Fruit fly (Drosophila melanogaster) whole organism, embryonic: ENCODE measurements around the gene CG14695.

Experiments used
- Antp ChIP-seq: fragments of 200-800 bp; sonication (Bioruptor generic); optimal IDR thresholded peaks from 3 replicates; lab custom pipeline; 2016; ENCODE audit warnings: missing biosample characterization, missing genetic modification characterization
- CG10274 ChIP-seq: fragments of 200-800 bp; sonication (Bioruptor generic); optimal IDR thresholded peaks from 3 replicates; lab custom pipeline; 2017; ENCODE audit warnings: missing biosample characterization, mild to moderate bottlenecking, missing genetic modification characterization
- CG11093 ChIP-seq: fragments of 200-800 bp; sonication (Bioruptor generic); IDR thresholded peaks from 3 replicates; pipeline ENCODE4 v1.3.6; 2022; ENCODE audit warnings: missing biosample characterization, missing genetic modification characterization
- CG12391 ChIP-seq: fragments of 200-800 bp; sonication (Bioruptor generic); optimal IDR thresholded peaks from 3 replicates; lab custom pipeline; 2018; ENCODE audit warnings: missing biosample characterization, mild to moderate bottlenecking, missing genetic modification characterization, moderate library complexity
- CG12659 ChIP-seq: fragments of 200-800 bp; sonication (Bioruptor generic); optimal IDR thresholded peaks from 3 replicates; lab custom pipeline; 2017; ENCODE audit warnings: mild to moderate bottlenecking, missing biosample characterization, missing genetic modification reagents, missing genetic modification characterization
- CG13775 ChIP-seq: fragments of 200-800 bp; sonication (Bioruptor generic); optimal IDR thresholded peaks from 3 replicates; lab custom pipeline; 2017; ENCODE audit warnings: missing biosample characterization, mild to moderate bottlenecking, missing genetic modification characterization
- CG17359 ChIP-seq: fragments of 200-800 bp; sonication (Bioruptor generic); optimal IDR thresholded peaks from 3 replicates; lab custom pipeline; 2018; ENCODE audit warnings: missing biosample characterization, mild to moderate bottlenecking, missing genetic modification characterization, moderate library complexity
- CG18599 ChIP-seq: fragments of 200-800 bp; sonication (Bioruptor generic); optimal IDR thresholded peaks from 3 replicates; lab custom pipeline; 2017; ENCODE audit warnings: missing biosample characterization, missing genetic modification characterization, mild to moderate bottlenecking, moderate library complexity, missing genetic modification reagents
- CG2712 ChIP-seq: fragments of 200-800 bp; optimal IDR thresholded peaks from 3 replicates; lab custom pipeline; 2019; ENCODE audit warnings: missing biosample characterization, mild to moderate bottlenecking, missing genetic modification characterization, moderate library complexity
- CG2875 ChIP-seq: fragments of 200-800 bp; sonication (Bioruptor generic); optimal IDR thresholded peaks from 2 replicates; lab custom pipeline; 2017; ENCODE audit warnings: missing biosample characterization, mild to moderate bottlenecking, missing genetic modification characterization, missing genetic modification reagents
- CG30020 ChIP-seq: fragments of 200-800 bp; optimal IDR thresholded peaks from 2 replicates; lab custom pipeline; 2019; ENCODE audit warnings: missing biosample characterization, mild to moderate bottlenecking, missing genetic modification characterization, moderate library complexity
- CG32532 ChIP-seq: fragments of 200-800 bp; sonication (Bioruptor generic); IDR thresholded peaks from 2 replicates; pipeline ENCODE4 v1.3.6; 2022; ENCODE audit warnings: missing biosample characterization, missing genetic modification characterization
- CG3281 ChIP-seq: fragments of 200-800 bp; sonication (Bioruptor generic); optimal IDR thresholded peaks from 3 replicates; lab custom pipeline; 2017; ENCODE audit warnings: missing biosample characterization, mild to moderate bottlenecking, missing genetic modification characterization
- CG33557 ChIP-seq: fragments of 200-800 bp; sonication (Bioruptor generic); optimal IDR thresholded peaks from 2 replicates; lab custom pipeline; 2019; ENCODE audit warnings: missing biosample characterization, mild to moderate bottlenecking, missing genetic modification characterization, moderate library complexity
- CG3995 ChIP-seq: fragments of 200-800 bp; sonication (Bioruptor generic); optimal IDR thresholded peaks from 3 replicates; lab custom pipeline; 2016; ENCODE audit warnings: missing biosample characterization, missing genetic modification characterization
- CG4360 ChIP-seq: fragments of 200-800 bp; sonication (Bioruptor generic); IDR thresholded peaks from 2 replicates; pipeline ENCODE4 v1.3.6; 2022; ENCODE audit warnings: missing biosample characterization, missing genetic modification characterization
- CG4707 ChIP-seq: fragments of 200-800 bp; sonication (Bioruptor generic); optimal IDR thresholded peaks from 2 replicates; lab custom pipeline; 2018; ENCODE audit warnings: missing biosample characterization, mild to moderate bottlenecking, missing genetic modification characterization, moderate library complexity
- CG5180 ChIP-seq: fragments of 200-800 bp; sonication (Bioruptor generic); optimal IDR thresholded peaks from 3 replicates; lab custom pipeline; 2017; ENCODE audit warnings: missing biosample characterization, missing genetic modification characterization, mild to moderate bottlenecking, moderate library complexity, missing genetic modification reagents
- CG6813 ChIP-seq: fragments of 200-800 bp; sonication (Bioruptor generic); optimal IDR thresholded peaks from 2 replicates; lab custom pipeline; 2017; ENCODE audit warnings: missing biosample characterization, missing genetic modification characterization, mild to moderate bottlenecking, moderate library complexity, missing genetic modification reagents
- CG6854 ChIP-seq: fragments of 200-800 bp; sonication (Bioruptor generic); optimal IDR thresholded peaks from 3 replicates; lab custom pipeline; 2017; ENCODE audit warnings: missing biosample characterization, mild to moderate bottlenecking, missing genetic modification characterization
- CG7963 ChIP-seq: fragments of 200-800 bp; sonication (Bioruptor generic); IDR thresholded peaks from 3 replicates; pipeline ENCODE4 v1.3.6; 2022; ENCODE audit warnings: missing biosample characterization, missing genetic modification characterization; ENCODE audit not compliant: partially characterized antibody
- CG7987 ChIP-seq: fragments of 200-800 bp; sonication (Bioruptor generic); optimal IDR thresholded peaks from 2 replicates; lab custom pipeline; 2018; ENCODE audit warnings: missing biosample characterization, mild to moderate bottlenecking, missing genetic modification characterization, moderate library complexity
- CrebB ChIP-seq: fragments of 200-800 bp; sonication (Bioruptor generic); optimal IDR thresholded peaks from 3 replicates; lab custom pipeline; 2018; ENCODE audit warnings: missing biosample characterization, mild to moderate bottlenecking, missing genetic modification characterization
- Deaf1 ChIP-seq: fragments of 200-800 bp; optimal IDR thresholded peaks from 3 replicates; lab custom pipeline; 2019; ENCODE audit warnings: missing biosample characterization, mild to moderate bottlenecking, missing genetic modification characterization, moderate library complexity
- Gsc ChIP-seq: fragments of 200-800 bp; sonication (Bioruptor generic); IDR thresholded peaks from 2 replicates; pipeline ENCODE4 v1.3.6; 2022; ENCODE audit warnings: missing biosample characterization, missing genetic modification characterization
- Jarid2 ChIP-seq: fragments of 200-800 bp; sonication (Bioruptor generic); optimal IDR thresholded peaks from 3 replicates; lab custom pipeline; 2017; ENCODE audit warnings: mild to moderate bottlenecking, missing biosample characterization, missing genetic modification reagents, missing genetic modification characterization
- Lhr ChIP-seq: fragments of 200-800 bp; sonication (Bioruptor generic); optimal IDR thresholded peaks from 3 replicates; lab custom pipeline; 2017; ENCODE audit warnings: mild to moderate bottlenecking, missing biosample characterization, missing genetic modification reagents, missing genetic modification characterization
- Optix ChIP-seq: fragments of 200-800 bp; sonication (Bioruptor generic); IDR thresholded peaks from 3 replicates; pipeline ENCODE4 v1.3.6; 2022; ENCODE audit warnings: missing biosample characterization, missing genetic modification characterization
- Rfx ChIP-seq: fragments of 200-800 bp; sonication (Bioruptor generic); IDR thresholded peaks from 2 replicates; pipeline ENCODE4 v1.3.6; 2022; ENCODE audit warnings: missing biosample characterization, missing genetic modification characterization
- YL-1 ChIP-seq: fragments of 200-800 bp; sonication (Bioruptor generic); optimal IDR thresholded peaks from 3 replicates; lab custom pipeline; 2017; ENCODE audit warnings: missing biosample characterization, mild to moderate bottlenecking, missing genetic modification characterization
- caup ChIP-seq: fragments of 200-800 bp; sonication (Bioruptor generic); optimal IDR thresholded peaks from 3 replicates; lab custom pipeline; 2017; ENCODE audit warnings: missing biosample characterization, mild to moderate bottlenecking, missing genetic modification characterization, moderate library complexity; ENCODE audit not compliant: severe bottlenecking
- chm ChIP-seq: fragments of 200-800 bp; sonication (Bioruptor generic); IDR thresholded peaks from 2 replicates; pipeline ENCODE4 v1.3.6; 2022; ENCODE audit warnings: missing biosample characterization, missing genetic modification characterization
- danr ChIP-seq: fragments of 200-800 bp; sonication (Bioruptor generic); IDR thresholded peaks from 2 replicates; pipeline ENCODE4 v1.3.6; 2022; ENCODE audit warnings: missing biosample characterization, missing genetic modification characterization
- dimm ChIP-seq: fragments of 200-800 bp; sonication (Bioruptor generic); IDR thresholded peaks from 2 replicates; pipeline ENCODE4 v1.3.6; 2022; ENCODE audit warnings: missing biosample characterization, missing genetic modification characterization
- dmrt99B ChIP-seq: fragments of 200-800 bp; sonication (Bioruptor generic); optimal IDR thresholded peaks from 2 replicates; lab custom pipeline; 2018; ENCODE audit warnings: missing biosample characterization, mild to moderate bottlenecking, missing genetic modification characterization, moderate library complexity
- ems ChIP-seq: fragments of 200-800 bp; sonication (Bioruptor generic); optimal IDR thresholded peaks from 3 replicates; lab custom pipeline; 2016; ENCODE audit warnings: missing biosample characterization, missing genetic modification characterization
- gce ChIP-seq: fragments of 200-800 bp; sonication (Bioruptor generic); IDR thresholded peaks from 3 replicates; pipeline ENCODE4 v1.3.6; 2022; ENCODE audit warnings: missing biosample characterization, missing genetic modification characterization
- grau ChIP-seq: fragments of 200-800 bp; optimal IDR thresholded peaks from 3 replicates; lab custom pipeline; 2019; ENCODE audit warnings: missing biosample characterization, mild to moderate bottlenecking, missing genetic modification characterization, moderate library complexity
- h ChIP-seq: fragments of >200 bp; optimal IDR thresholded peaks from 2 replicates; lab custom pipeline; 2017
- ind ChIP-seq: fragments of 200-800 bp; sonication (Bioruptor generic); optimal IDR thresholded peaks from 3 replicates; lab custom pipeline; 2016; ENCODE audit warnings: missing biosample characterization, missing genetic modification characterization
- lab ChIP-seq: fragments of 200-800 bp; sonication (Bioruptor generic); optimal IDR thresholded peaks from 3 replicates; lab custom pipeline; 2017; ENCODE audit warnings: missing biosample characterization, missing genetic modification characterization, mild to moderate bottlenecking, moderate library complexity, missing genetic modification reagents
- pfk ChIP-seq: fragments of 200-800 bp; sonication (Bioruptor generic); optimal IDR thresholded peaks from 2 replicates; lab custom pipeline; 2018; ENCODE audit warnings: missing biosample characterization, mild to moderate bottlenecking, missing genetic modification characterization, moderate library complexity
- pros ChIP-seq: fragments of 200-800 bp; sonication (Bioruptor generic); optimal IDR thresholded peaks from 3 replicates; lab custom pipeline; 2019; ENCODE audit warnings: missing biosample characterization, mild to moderate bottlenecking, missing genetic modification characterization, moderate library complexity
- pum ChIP-seq: fragments of 200-800 bp; sonication (Bioruptor generic); optimal IDR thresholded peaks from 2 replicates; lab custom pipeline; 2016; ENCODE audit warnings: missing biosample characterization, missing genetic modification characterization
- schlank ChIP-seq: fragments of 200-800 bp; sonication (Bioruptor generic); optimal IDR thresholded peaks from 2 replicates; lab custom pipeline; 2018; ENCODE audit warnings: missing biosample characterization, mild to moderate bottlenecking, missing genetic modification characterization
- scrt ChIP-seq: fragments of 200-800 bp; sonication (Bioruptor generic); optimal IDR thresholded peaks from 2 replicates; lab custom pipeline; 2018; ENCODE audit warnings: missing biosample characterization, mild to moderate bottlenecking, missing genetic modification characterization, moderate library complexity
- toy ChIP-seq: fragments of 200-800 bp; sonication (Bioruptor generic); IDR thresholded peaks from 2 replicates; pipeline ENCODE4 v1.3.6; 2022; ENCODE audit warnings: missing biosample characterization, missing genetic modification characterization
- zen2 ChIP-seq: fragments of 200-800 bp; sonication (Bioruptor generic); IDR thresholded peaks from 3 replicates; pipeline ENCODE4 v1.3.6; 2022; ENCODE audit warnings: missing biosample characterization, missing genetic modification characterization; ENCODE audit not compliant: partially characterized antibody

The CG14695 gene

DNA sequence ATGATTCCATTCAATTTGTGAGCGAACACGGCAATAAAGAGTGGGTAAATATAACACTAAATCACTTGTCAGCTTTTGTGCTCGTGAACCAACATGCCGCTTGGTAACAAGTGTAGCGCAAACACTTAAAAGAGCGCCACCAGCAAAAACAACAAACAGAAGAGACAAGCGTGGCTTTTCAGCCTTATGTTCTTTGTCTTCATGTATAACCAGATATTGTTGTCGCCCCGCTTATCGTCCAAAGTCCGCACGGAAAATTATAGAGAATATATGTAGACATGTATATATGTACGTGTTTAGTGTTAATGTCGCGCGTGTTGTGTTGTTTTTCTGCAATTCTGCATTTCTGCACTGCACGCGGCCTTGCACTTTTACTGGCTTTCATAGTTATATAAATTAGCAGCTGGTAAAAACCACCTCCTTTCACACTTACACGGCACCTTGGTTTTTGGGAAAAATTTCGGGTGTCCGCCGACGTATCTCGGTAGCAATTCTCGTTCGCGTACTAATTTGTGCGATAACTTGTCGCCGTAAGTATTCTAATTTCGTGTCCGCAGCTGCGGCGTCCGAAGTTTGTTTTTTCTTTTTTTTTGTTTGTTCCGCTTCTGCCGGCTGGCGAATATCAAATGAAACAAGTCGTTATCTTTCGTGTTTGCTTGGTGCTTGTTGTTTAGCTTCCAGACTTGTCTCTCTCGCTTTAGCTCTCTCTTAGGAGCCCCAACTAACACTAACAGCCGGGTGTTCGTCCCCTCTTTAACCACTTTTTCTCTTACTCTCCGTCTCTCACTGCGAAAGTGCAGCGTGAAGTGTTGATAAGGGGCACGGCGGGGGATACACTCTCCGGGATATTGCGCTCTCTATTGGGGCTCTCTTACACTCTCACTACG, 9.8 kb upstream of the CG14695 start (continued):
- TF ChIP-seq pfk (GFP tag; lab: Kevin White, UChicago) (no peak), h (lab: Kevin White, UChicago) (no peak), dimm (GFP tag; lab: Robert Waterston, UW) (no peak), Jarid2 (GFP tag; lab: Kevin White, UChicago) (peak; percentile 30), CG17359 (tag; lab: Kevin White, UChicago) (peak; percentile 39), CG7987 (GFP tag; lab: Kevin White, UChicago) (peak; percentile 76), YL-1 (GFP tag; lab: Kevin White, UChicago) (no peak), CG6813 (peak; percentile 17), CG33557 (GFP tag; lab: Kevin White, UChicago) (no peak), CG5180 (no peak), Lhr (GFP tag; lab: Kevin White, UChicago) (no peak), CG7963 (GFP tag; lab: Robert Waterston, UW) (no peak), gce (GFP tag; lab: Robert Waterston, UW) (no peak), grau (tag; lab: Kevin White, UChicago) (peak; percentile 26), Antp (GFP tag; lab: Kevin White, UChicago) (peak; percentile 31), CG6854 (no peak), CG32532 (GFP tag; lab: Robert Waterston, UW) (peak; percentile 73), Gsc (GFP tag; lab: Robert Waterston, UW) (no peak), CrebB (tag; lab: Kevin White, UChicago) (peak; percentile 42), schlank (tag; lab: Kevin White, UChicago) (no peak), Deaf1 (peak; percentile 61), CG2875 (no peak), ind (GFP tag; lab: Kevin White, UChicago) (peak; percentile 41), CG3995 (peak; percentile 58), Optix (GFP tag; lab: Robert Waterston, UW) (peak; percentile 12; the same call in 1 of the 3 replicates), ems (peak; percentile 30), caup (GFP tag; lab: Kevin White, UChicago) (peak; percentile 30), CG10274 (GFP tag; lab: Kevin White, UChicago) (peak; percentile 98), CG18599 (GFP tag; lab: Kevin White, UChicago) (peak; percentile 38), zen2 (peak; percentile 66), CG12391 (tag; lab: Kevin White, UChicago) (peak; percentile 2), dmrt99B (tag; lab: Kevin White, UChicago) (peak; percentile 30), CG4360 (no peak), CG11093 (no peak), CG2712 (tag; lab: Kevin White, UChicago) (no peak), CG13775 (GFP tag; lab: Kevin White, UChicago) (no peak), toy (GFP tag; lab: Robert Waterston, UW) (no peak), danr (GFP tag; lab: Robert Waterston, UW) (no peak), chm (GFP tag; lab: Robert Waterston, UW) (peak; percentile 62), pros (no peak), CG30020 (tag; lab: Kevin White, UChicago) (no peak), CG4707 (GFP tag; lab: Kevin White, UChicago) (no peak), lab (GFP tag; lab: Kevin White, UChicago) (peak; percentile 55), pum (GFP tag; lab: Kevin White, UChicago) (no peak), CG3281 (peak; percentile 0), CG12659 (GFP tag; lab: Kevin White, UChicago) (no peak), Rfx (GFP tag; lab: Robert Waterston, UW) (peak; percentile 80), scrt (GFP tag; lab: Kevin White, UChicago) (peak; percentile 16)
